Worm (Caenorhabditis elegans) whole organism, early embryonic: ENCODE data around the gene C16A3.5.

Source experiments
- ama-1 ChIP-seq: fragments of 150-350 bp; optimal IDR thresholded peaks from 2 replicates; lab custom pipeline; 2014
- sea-1 ChIP-seq: fragments of 200-800 bp; sonication (Bioruptor generic); conservative IDR thresholded peaks from 2 replicates; pipeline ENCODE4 v1.3.6; 2022; ENCODE audit warnings: missing genetic modification characterization, missing compliant biosample characterization

ce11 chrIII:6356007-6356406 is 24.6 kb upstream of the C16A3.5 start:
- TF ChIP-seq ama-1 (lab: Kevin White, UChicago) (no peak), sea-1 (GFP tag; lab: Robert Waterston, UW) (no peak)
